Fruit fly (Drosophila melanogaster) S2 (cell line): Measurements from ENCODE around the gene mrn.

Source experiments
- CG8478 ChIP-seq: fragments of >200 bp; optimal IDR thresholded peaks from 2 replicates; lab custom pipeline; 2018
- CTCF ChIP-seq, 2 experiments: fragments of >200 bp; optimal IDR thresholded peaks; 2 replicates each; lab custom pipeline; 2018

DNA sequence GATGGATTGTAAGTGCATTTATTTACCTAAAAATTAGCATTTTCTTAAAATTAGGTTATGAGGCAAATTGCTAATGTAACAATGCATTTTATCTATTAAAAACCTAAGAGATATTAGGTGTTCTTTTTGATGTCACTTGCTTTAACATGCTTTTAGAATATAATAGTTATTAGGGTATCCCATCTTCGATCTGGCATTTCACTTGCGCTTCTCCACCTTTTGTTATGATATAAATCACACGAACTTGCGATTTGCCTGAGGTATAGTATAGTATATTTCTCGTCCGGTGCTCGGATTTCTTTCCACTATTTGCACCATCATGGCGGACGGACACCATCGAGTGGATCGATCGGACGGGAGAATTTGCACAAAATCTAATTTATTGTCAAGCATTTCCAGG lies 50.3 kb downstream of the mrn start:
- TF ChIP-seq CG8478 (lab: Kevin White, UChicago) (no peak), CTCF (optimal IDR thresholded peaks at IDR 0.05; lab: Kevin White, UChicago) (no peak)
